Fruit fly (Drosophila melanogaster) whole organism, wandering third instar larva: ENCODE results near the gene ND-15.
A peak's percentile ranks its signal among the peaks of the same experiment; 100 is the strongest.

Experiments used
- Abd-B ChIP-seq: fragments of >200 bp; optimal IDR thresholded peaks from 2 replicates; lab custom pipeline; 2017; ENCODE audit warnings: missing biosample characterization, missing genetic modification characterization
- CG32264 ChIP-seq: fragments of 200-800 bp; sonication (Bioruptor generic); optimal IDR thresholded peaks from 2 replicates; lab custom pipeline; 2016; ENCODE audit warnings: missing biosample characterization, missing genetic modification characterization
- CrebA ChIP-seq: fragments of 200-800 bp; sonication (Bioruptor generic); optimal IDR thresholded peaks from 2 replicates; lab custom pipeline; 2016; ENCODE audit warnings: missing biosample characterization, mild to moderate bottlenecking, missing genetic modification characterization, borderline replicate concordance
- Dfd ChIP-seq: fragments of >200 bp; optimal IDR thresholded peaks from 2 replicates; lab custom pipeline; 2017; ENCODE audit warnings: missing biosample characterization, missing genetic modification characterization
- GATAd ChIP-seq: sonication (Bioruptor generic); optimal IDR thresholded peaks from 2 replicates; lab custom pipeline; 2016; ENCODE audit warnings: missing biosample characterization, missing genetic modification characterization
- HLH106 ChIP-seq: fragments of 200-800 bp; optimal IDR thresholded peaks from 3 replicates; lab custom pipeline; 2019; ENCODE audit warnings: missing biosample characterization, mild to moderate bottlenecking, missing genetic modification characterization, moderate library complexity
- Hr78 ChIP-seq: fragments of >200 bp; optimal IDR thresholded peaks from 2 replicates; lab custom pipeline; 2017; ENCODE audit warnings: missing biosample characterization, missing genetic modification characterization
- Jra ChIP-seq: sonication (Bioruptor generic); optimal IDR thresholded peaks from 2 replicates; lab custom pipeline; 2016; ENCODE audit warnings: missing biosample characterization, missing genetic modification characterization
- Myc ChIP-seq: fragments of >200 bp; optimal IDR thresholded peaks from 2 replicates; lab custom pipeline; 2017
- OdsH ChIP-seq: fragments of 200-800 bp; sonication (Bioruptor generic); optimal IDR thresholded peaks from 2 replicates; lab custom pipeline; 2016; ENCODE audit warnings: missing biosample characterization, mild to moderate bottlenecking, missing genetic modification characterization
- Rel ChIP-seq, 2 experiments: fragments of 200-800 bp; sonication (Bioruptor generic) in 1 of 2; optimal IDR thresholded peaks; 2 replicates in 1 of 2; 3 replicates in 1 of 2; lab custom pipeline; 2016 to 2019; ENCODE audit warnings: mild to moderate bottlenecking in 2 of 2, missing biosample characterization in 2 of 2, missing genetic modification characterization in 2 of 2, moderate library complexity in 1 of 2
- Sp1 ChIP-seq: fragments of 200-800 bp; sonication (Bioruptor generic); optimal IDR thresholded peaks from 3 replicates; lab custom pipeline; 2019; ENCODE audit warnings: missing biosample characterization, mild to moderate bottlenecking, missing genetic modification characterization, moderate library complexity
- Vsx2 ChIP-seq: fragments of 200-300, 225-300 bp; sonication (Bioruptor generic); optimal IDR thresholded peaks from 2 replicates; lab custom pipeline; 2018; ENCODE audit warnings: missing biosample characterization, missing genetic modification characterization; ENCODE audit not compliant: partially characterized antibody
- br ChIP-seq: fragments of 200-800 bp; sonication (Bioruptor generic); optimal IDR thresholded peaks from 2 replicates; lab custom pipeline; 2016; ENCODE audit warnings: missing biosample characterization, missing genetic modification characterization
- brk ChIP-seq: fragments of 200-800 bp; sonication (Bioruptor generic); optimal IDR thresholded peaks from 2 replicates; lab custom pipeline; 2016; ENCODE audit warnings: missing biosample characterization, mild to moderate bottlenecking, missing genetic modification characterization
- dl ChIP-seq, 2 experiments: fragments of 175-275, 200-275 bp in 1 of 2; fragments of 200-275 bp in 1 of 2; sonication (Bioruptor generic); optimal IDR thresholded peaks; lab custom pipeline; 2018; ENCODE audit warnings: mild to moderate bottlenecking in 2 of 2, missing biosample characterization in 2 of 2, missing genetic modification characterization in 2 of 2, moderate library complexity in 2 of 2; ENCODE audit not compliant: partially characterized antibody in 2 of 2, insufficient read depth in 1 of 2
- foxo ChIP-seq, 2 experiments: fragments of 200-800 bp; sonication (Bioruptor generic); optimal IDR thresholded peaks; 2 replicates in 1 of 2; 3 replicates in 1 of 2; lab custom pipeline; 2016 to 2017; ENCODE audit warnings: missing biosample characterization in 2 of 2, missing genetic modification characterization in 2 of 2
- fru ChIP-seq: fragments of 200-800 bp; sonication (Bioruptor generic); optimal IDR thresholded peaks from 3 replicates; lab custom pipeline; 2016; ENCODE audit warnings: missing biosample characterization, mild to moderate bottlenecking, missing genetic modification characterization
- pan ChIP-seq: fragments of >200 bp; optimal IDR thresholded peaks from 2 replicates; lab custom pipeline; 2017
- psq ChIP-seq: fragments of 200-800 bp; sonication (Bioruptor generic); optimal IDR thresholded peaks from 3 replicates; lab custom pipeline; 2017; ENCODE audit warnings: missing biosample characterization, mild to moderate bottlenecking, missing genetic modification characterization, moderate library complexity
- sage ChIP-seq: fragments of 200-800 bp; sonication (Bioruptor generic); optimal IDR thresholded peaks from 2 replicates; lab custom pipeline; 2016; ENCODE audit warnings: missing biosample characterization, mild to moderate bottlenecking, missing genetic modification characterization
- sv ChIP-seq: fragments of 200-800 bp; sonication (Bioruptor generic); optimal IDR thresholded peaks from 3 replicates; lab custom pipeline; 2016; ENCODE audit warnings: missing biosample characterization, missing genetic modification characterization
- tai ChIP-seq: sonication (Bioruptor generic); optimal IDR thresholded peaks from 2 replicates; lab custom pipeline; 2016; ENCODE audit warnings: missing biosample characterization, missing genetic modification characterization
- usp ChIP-seq: fragments of >200 bp; optimal IDR thresholded peaks from 2 replicates; lab custom pipeline; 2017; ENCODE audit warnings: missing biosample characterization, missing genetic modification characterization

ND-15 gene

DNA sequence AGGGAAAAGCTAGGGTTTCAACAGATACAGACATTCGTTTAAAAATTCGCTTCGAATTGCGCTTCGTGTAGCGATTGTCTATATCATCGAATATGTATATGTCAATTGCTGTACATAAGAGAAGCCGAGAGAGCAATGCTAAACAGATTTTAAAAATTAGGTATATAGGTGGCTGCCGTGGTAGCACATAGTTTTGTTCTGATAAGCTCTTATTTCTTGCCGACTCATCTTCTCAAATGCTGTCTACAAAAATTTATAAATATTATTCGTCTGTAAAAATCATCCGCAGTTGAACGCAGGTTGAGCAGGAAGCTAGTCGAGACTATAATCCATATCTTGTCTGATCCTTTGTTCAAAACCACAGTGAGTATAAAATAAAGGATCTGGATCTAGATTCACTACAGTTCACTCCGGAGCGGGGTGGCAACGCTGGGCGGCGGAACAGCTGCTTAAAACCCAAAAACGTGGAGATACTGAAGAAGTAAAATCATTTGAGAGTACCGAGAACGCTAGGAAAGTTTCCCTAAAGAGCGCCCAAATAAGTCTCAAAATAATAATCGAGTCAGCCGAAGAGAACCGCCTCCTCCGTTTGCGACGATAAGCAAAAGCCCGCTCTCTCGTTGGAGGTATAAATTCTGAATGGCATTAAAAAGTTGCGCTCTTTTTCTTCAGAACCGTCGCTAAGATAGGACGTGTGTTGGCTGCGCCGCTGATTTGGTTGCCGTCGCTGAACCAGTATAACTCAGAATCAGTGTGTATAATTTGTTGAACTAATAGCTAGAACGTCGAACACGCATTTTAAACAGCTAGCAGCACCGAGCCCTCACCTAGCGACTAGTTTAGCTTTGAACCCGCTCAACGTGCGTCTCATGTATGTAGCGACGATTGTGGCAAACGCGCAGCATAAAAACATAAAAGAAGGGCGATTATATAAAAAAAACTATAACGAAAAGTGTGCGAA, 6.8 kb upstream of the ND-15 start (continued):
- TF ChIP-seq psq (no peak), Sp1 (GFP tag; lab: Kevin White, UChicago) (peak; percentile 42), usp (no peak), sv (no peak), Vsx2 (GFP tag; lab: Kevin White, UChicago) (no peak), Jra (GFP tag; lab: Kevin White, UChicago) (no peak), CG32264 (GFP tag; lab: Kevin White, UChicago) (no peak), OdsH (GFP tag; lab: Kevin White, UChicago) (no peak), sage (no peak), pan (lab: Kevin White, UChicago) (no peak), Myc (lab: Kevin White, UChicago) (peak; percentile 8), fru (GFP tag; lab: Kevin White, UChicago) (no peak), dl (GFP tag; optimal IDR thresholded peaks at IDR 0.05; lab: Kevin White, UChicago; ENCODE audit: insufficient read depth in 1 of 2, partially characterized antibody in 2 of 2) (peak; percentile 68 to 76), foxo (GFP tag; optimal IDR thresholded peaks at IDR 0.05; lab: Kevin White, UChicago) (peak in 1 of 2 experiments; percentile 9), GATAd (GFP tag; lab: Kevin White, UChicago) (no peak)

- TF ChIP-seq dl (GFP tag; optimal IDR thresholded peaks at IDR 0.05; lab: Kevin White, UChicago; ENCODE audit: insufficient read depth in 1 of 2, partially characterized antibody in 2 of 2) (peak in 1 of 2 experiments; percentile 44), Rel (GFP tag; optimal IDR thresholded peaks at IDR 0.05; lab: Kevin White, UChicago) (no peak), Rel (tag; optimal IDR thresholded peaks at IDR 0.05; lab: Kevin White, UChicago) (peak; percentile 62), br (GFP tag; lab: Kevin White, UChicago) (no peak)
- TF ChIP-seq, all 38 proteins: peak for 2
Measured at dm6 chr2L:109098-109799, 5.3 kb upstream of the ND-15 start.

- TF ChIP-seq Hr78 (GFP tag; lab: Kevin White, UChicago) (no peak), tai (GFP tag; lab: Kevin White, UChicago) (no peak), pan (lab: Kevin White, UChicago) (no peak), usp (no peak), Abd-B (GFP tag; lab: Kevin White, UChicago) (no peak), CrebA (GFP tag; lab: Kevin White, UChicago) (no peak), HLH106 (tag; lab: Kevin White, UChicago) (no peak), GATAd (GFP tag; lab: Kevin White, UChicago) (no peak), sv (no peak), br (GFP tag; lab: Kevin White, UChicago) (no peak), CG32264 (GFP tag; lab: Kevin White, UChicago) (no peak), brk (GFP tag; lab: Kevin White, UChicago) (no peak)
Measured at dm6 chr2L:110046-110445, 4.5 kb upstream of the ND-15 start.

dm6 chr2L:116388-116787, 1.9 kb downstream of the ND-15 start, which contains the start of gene CG13694:
Gene CG13694, minus strand, starts transcription at chr2L:116488.
- TF ChIP-seq Dfd (GFP tag; lab: Kevin White, UChicago) (peak; percentile 63), br (GFP tag; lab: Kevin White, UChicago) (no peak)

DNA sequence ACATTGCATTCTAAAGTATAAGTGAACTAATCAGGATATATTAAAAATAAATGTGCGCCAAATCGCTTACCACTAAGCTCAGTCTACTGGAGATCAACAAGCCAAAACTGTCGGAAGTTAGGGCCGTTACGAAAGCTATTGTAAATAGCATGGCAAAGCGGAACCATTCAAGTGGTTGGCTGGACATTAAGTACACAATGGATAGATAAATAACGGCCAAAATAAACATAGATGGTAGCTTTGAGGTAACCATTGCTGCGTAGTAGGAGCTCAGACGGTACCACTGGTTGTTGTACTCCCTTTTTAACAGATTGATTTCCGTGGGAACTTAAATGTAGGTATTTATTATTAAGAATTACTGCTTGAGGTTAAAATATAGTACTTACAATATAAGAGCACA, 3.2 kb downstream of the ND-15 start:
- TF ChIP-seq sv (peak; percentile 1), sage (no peak)
- TF ChIP-seq, all 38 proteins: peak for 1
